Fruit fly (Drosophila melanogaster): Measurements from ENCODE around the gene CG3603.

The CG3603 gene

dm6 chrX:2934827-2935226, 13.0 kb upstream of the CG3603 start, which contains the start of gene CG3592:
TSS of gene CG3592 (plus strand) at chrX:2935127.
- TF ChIP-seq Dif (GFP tag; optimal IDR thresholded peaks at IDR 0.05; ENCODE audit: partially characterized antibody) (no peak), Mio (GFP tag; optimal IDR thresholded peaks at IDR 0.05) (no peak), Abd-B (GFP tag; optimal IDR thresholded peaks at IDR 0.05) (no peak), psq (GFP tag; optimal IDR thresholded peaks at IDR 0.05) (no peak), CG9705 (GFP tag; optimal IDR thresholded peaks at IDR 0.05) (no peak), N (GFP tag; optimal IDR thresholded peaks at IDR 0.05) (no peak), ey (GFP tag; optimal IDR thresholded peaks at IDR 0.05) (no peak), br (GFP tag; optimal IDR thresholded peaks at IDR 0.05) (no peak), HLH106 (tag; optimal IDR thresholded peaks at IDR 0.05) (no peak), brk (GFP tag; optimal IDR thresholded peaks at IDR 0.05) (no peak), CG32264 (GFP tag; optimal IDR thresholded peaks at IDR 0.05) (no peak), usp (GFP tag; optimal IDR thresholded peaks at IDR 0.05) (no peak), foxo (GFP tag; optimal IDR thresholded peaks at IDR 0.05) (no peak), dl (GFP tag; optimal IDR thresholded peaks at IDR 0.05; ENCODE audit: insufficient read depth in 1 of 2, partially characterized antibody in 2 of 2) (no peak), CrebA (GFP tag; optimal IDR thresholded peaks at IDR 0.05; ENCODE audit: borderline replicate concordance) (no peak), lola (GFP tag; optimal IDR thresholded peaks at IDR 0.05) (no peak), Rel (GFP tag; optimal IDR thresholded peaks at IDR 0.05) (no peak), Rel (tag; optimal IDR thresholded peaks at IDR 0.05) (no peak), fru (GFP tag; optimal IDR thresholded peaks at IDR 0.05) (no peak)

dm6 chrX:2936727-2937126, 11.1 kb upstream of the CG3603 start, which contains the start of gene CG3598:
TSS of gene CG3598 (plus strand) at chrX:2937027.
- TF ChIP-seq Hr78 (GFP tag; optimal IDR thresholded peaks at IDR 0.05) (no peak), Jra (GFP tag; optimal IDR thresholded peaks at IDR 0.05) (no peak), Vsx2 (GFP tag; optimal IDR thresholded peaks at IDR 0.05; ENCODE audit: partially characterized antibody) (no peak), sv (GFP tag; optimal IDR thresholded peaks at IDR 0.05) (no peak), Mio (GFP tag; optimal IDR thresholded peaks at IDR 0.05) (no peak), jim (GFP tag; optimal IDR thresholded peaks at IDR 0.05) (no peak)

dm6 chrX:2938556-2938955, 9.3 kb upstream of the CG3603 start, which contains the start of gene CG14420:
TSS of gene CG14420 (plus strand) at chrX:2938856.
- TF ChIP-seq dsf (GFP tag; optimal IDR thresholded peaks at IDR 0.05; ENCODE audit: borderline replicate concordance) (no peak), dl (GFP tag; optimal IDR thresholded peaks at IDR 0.05; ENCODE audit: insufficient read depth in 1 of 2, partially characterized antibody in 2 of 2) (no peak)

dm6 chrX:2941108-2941507, 6.7 kb upstream of the CG3603 start, which contains the start of gene CG14421:
TSS of gene CG14421 (plus strand) at chrX:2941408.
- TF ChIP-seq dl (GFP tag; optimal IDR thresholded peaks at IDR 0.05; ENCODE audit: insufficient read depth in 1 of 2, partially characterized antibody in 2 of 2) (no peak), Dfd (GFP tag; optimal IDR thresholded peaks at IDR 0.05) (no peak), Hr78 (GFP tag; optimal IDR thresholded peaks at IDR 0.05) (no peak), brk (GFP tag; optimal IDR thresholded peaks at IDR 0.05) (no peak), woc (GFP tag; optimal IDR thresholded peaks at IDR 0.05) (no peak), GATAd (GFP tag; optimal IDR thresholded peaks at IDR 0.05) (no peak), psq (GFP tag; optimal IDR thresholded peaks at IDR 0.05) (no peak), sv (GFP tag; optimal IDR thresholded peaks at IDR 0.05) (no peak), lola (GFP tag; optimal IDR thresholded peaks at IDR 0.05) (no peak), tai (GFP tag; optimal IDR thresholded peaks at IDR 0.05) (no peak), Hnf4 (GFP tag; optimal IDR thresholded peaks at IDR 0.05) (no peak), N (GFP tag; optimal IDR thresholded peaks at IDR 0.05) (no peak), br (GFP tag; optimal IDR thresholded peaks at IDR 0.05) (no peak), Sp1 (GFP tag; optimal IDR thresholded peaks at IDR 0.05) (no peak), rgr (GFP tag; optimal IDR thresholded peaks at IDR 0.05) (no peak), HLH106 (tag; optimal IDR thresholded peaks at IDR 0.05) (no peak), jim (GFP tag; optimal IDR thresholded peaks at IDR 0.05) (no peak), CG32264 (GFP tag; optimal IDR thresholded peaks at IDR 0.05) (no peak), dmrt93B (GFP tag; optimal IDR thresholded peaks at IDR 0.05) (no peak), dsf (GFP tag; optimal IDR thresholded peaks at IDR 0.05; ENCODE audit: borderline replicate concordance) (no peak)

dm6 chrX:2943086-2943485, 4.7 kb upstream of the CG3603 start, which contains the start of gene CG14422:
TSS of gene CG14422 (plus strand) at chrX:2943386.
- TF ChIP-seq HLH106 (tag; optimal IDR thresholded peaks at IDR 0.05) (no peak), Dif (GFP tag; optimal IDR thresholded peaks at IDR 0.05; ENCODE audit: partially characterized antibody) (no peak), Hr78 (GFP tag; optimal IDR thresholded peaks at IDR 0.05) (no peak), OdsH (GFP tag; optimal IDR thresholded peaks at IDR 0.05) (no peak)
